Worm (Caenorhabditis elegans) whole organism, late embryonic: ENCODE results near the gene C18E9.5.

Experiments
- ceh-2 ChIP-seq: sonication (generic microtip); optimal IDR thresholded peaks from 2 replicates; lab custom pipeline; 2016; ENCODE audit warnings: missing genotype, missing genetic modification characterization, missing compliant biosample characterization
- elt-4 ChIP-seq: sonication (generic microtip); optimal IDR thresholded peaks from 2 replicates; lab custom pipeline; 2016; ENCODE audit warnings: missing genetic modification characterization, missing compliant biosample characterization
- ets-4 ChIP-seq: sonication (generic microtip); optimal IDR thresholded peaks from 2 replicates; lab custom pipeline; 2016; ENCODE audit warnings: missing genetic modification characterization, missing compliant biosample characterization
- eyg-1 ChIP-seq: sonication (generic microtip); optimal IDR thresholded peaks from 2 replicates; lab custom pipeline; 2016; ENCODE audit warnings: missing genotype, missing genetic modification characterization, missing compliant biosample characterization
- pha-4 ChIP-seq: fragments of 150-350 bp; optimal IDR thresholded peaks from 2 replicates; lab custom pipeline; 2018; ENCODE audit warnings: missing biosample characterization, missing genetic modification reagents, missing genetic modification characterization
- pqm-1 ChIP-seq: sonication (generic microtip); optimal IDR thresholded peaks from 2 replicates; lab custom pipeline; 2016; ENCODE audit warnings: missing genetic modification characterization, missing compliant biosample characterization

DNA sequence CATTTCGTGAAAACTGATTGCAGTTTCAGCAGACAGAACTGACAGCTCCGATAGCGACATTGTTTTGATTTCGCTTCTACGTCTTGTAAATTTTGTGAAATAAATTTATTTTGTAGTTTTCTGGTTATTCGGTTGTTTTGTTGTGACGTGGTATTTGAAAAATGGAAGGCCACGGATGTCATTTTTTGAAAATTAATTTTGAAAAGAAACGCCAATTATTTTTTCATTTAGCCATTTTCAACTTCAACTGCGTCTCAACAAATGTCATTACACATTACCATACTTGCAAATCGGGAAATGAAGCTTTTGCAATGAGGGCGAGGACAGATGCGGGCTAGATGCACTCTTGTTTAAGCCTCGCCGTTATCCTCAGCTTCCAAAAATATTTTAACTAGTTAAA is 18.2 kb downstream of the C18E9.5 start, which contains the start of gene C18E9.8:
- TF ChIP-seq pqm-1 (no peak), eyg-1 (tag; lab: Kevin White, UChicago) (no peak), ets-4 (tag; lab: Kevin White, UChicago) (no peak), ceh-2 (no peak), elt-4 (tag; lab: Kevin White, UChicago) (no peak), pha-4 (no peak)
